Worm (Caenorhabditis elegans) whole organism, dauer: ENCODE measurements around the gene slc-36.5.
"Not testable (repeated sequence)": the region's sequence is repeated elsewhere in the genome, so short reads cannot be mapped to it uniquely, and the experiment has no call there.

Experiments used
- unc-62 ChIP-seq: sonication (generic microtip); optimal IDR thresholded peaks from 2 replicates; lab custom pipeline; 2017; ENCODE audit warnings: missing biosample characterization, missing genetic modification reagents, missing genetic modification characterization

Gene slc-36.5

ce11 chrII:6876957-6877356 lies at the start of gene slc-36.5:
slc-36.5 (minus strand) TSS chrII:6877057.
- no peak for TF ChIP-seq unc-62 (GFP tag; lab: Kevin White, UChicago)

DNA sequence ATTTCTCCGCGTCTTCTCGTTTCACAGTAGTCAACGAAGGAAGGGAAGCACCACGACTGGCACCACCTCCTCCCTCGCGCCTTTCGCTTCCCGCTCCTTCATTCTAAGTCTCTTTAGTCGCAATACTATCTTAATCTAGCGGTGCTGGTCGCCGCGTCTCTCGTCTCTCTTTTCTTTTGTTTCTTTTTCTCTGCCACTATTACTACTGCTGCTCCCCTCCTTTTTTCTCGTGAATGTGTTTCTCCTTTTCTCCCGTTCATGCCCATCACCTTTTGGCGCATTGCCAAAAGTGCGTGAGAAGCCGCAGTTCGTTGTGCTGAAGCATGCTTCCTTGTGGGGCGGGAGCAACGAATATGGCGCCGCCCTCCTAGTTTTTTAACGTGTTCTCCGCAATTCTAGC lies 49.6 kb upstream of the slc-36.5 start:
- TF ChIP-seq unc-62 (GFP tag; lab: Kevin White, UChicago) = no peak

- TF ChIP-seq unc-62 (GFP tag; lab: Kevin White, UChicago) = no peak
Measured at ce11 chrII:6926054-6926453, 49.2 kb upstream of the slc-36.5 start.

DNA sequence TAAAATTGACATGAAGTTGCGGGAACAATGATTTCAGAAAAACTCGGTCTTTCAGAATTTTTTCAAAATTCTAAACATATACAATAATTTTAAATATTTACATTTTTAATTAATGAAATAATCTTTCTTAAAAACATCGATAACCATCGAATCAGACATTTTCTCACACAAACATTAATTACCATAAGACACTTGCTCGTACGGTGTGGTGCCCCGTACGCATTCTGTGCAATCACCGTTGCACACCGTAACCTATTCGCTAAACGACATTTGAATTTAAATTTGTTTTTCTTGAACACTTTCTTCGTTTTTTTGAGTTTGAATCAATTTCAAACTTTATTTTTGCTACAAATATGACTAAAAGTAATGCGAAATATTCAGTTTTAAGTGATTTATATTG lies 46.9 kb upstream of the slc-36.5 start:
- no peak for TF ChIP-seq unc-62 (GFP tag; lab: Kevin White, UChicago)

DNA sequence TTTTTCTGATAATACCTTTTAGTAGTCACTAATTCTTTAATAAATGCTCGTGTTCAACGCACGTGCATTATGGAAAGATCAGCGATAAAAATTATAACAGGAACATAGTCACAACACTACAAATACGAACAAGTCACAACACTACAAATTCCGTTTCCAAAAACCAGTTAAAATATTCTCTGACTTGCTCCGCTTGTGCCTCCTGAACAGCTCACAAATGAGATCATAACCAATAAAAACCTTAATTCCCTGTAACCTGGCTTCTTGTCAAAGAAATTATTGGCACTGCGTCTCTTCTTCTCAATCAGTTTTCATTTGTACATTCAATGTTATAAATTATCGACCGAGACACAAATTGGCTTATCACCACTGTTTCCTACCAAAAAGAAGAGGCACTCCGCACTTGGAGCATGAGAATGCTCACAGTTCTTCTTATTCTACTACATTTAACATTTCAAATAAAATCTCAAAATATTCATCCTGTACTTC lies 42.5 kb upstream of the slc-36.5 start, which contains the start of gene B0252.1:
Gene B0252.1, plus strand, starts transcription at position 318 of the 489 bp plus-strand sequence.
- TF ChIP-seq unc-62 (GFP tag; lab: Kevin White, UChicago) = no peak

ce11 chrII:6918862-6919261 lies 42.0 kb upstream of the slc-36.5 start, which contains the start of gene B0252.5:
B0252.5 (minus strand) TSS chrII:6918878.
- no peak for TF ChIP-seq unc-62 (GFP tag; lab: Kevin White, UChicago)

DNA sequence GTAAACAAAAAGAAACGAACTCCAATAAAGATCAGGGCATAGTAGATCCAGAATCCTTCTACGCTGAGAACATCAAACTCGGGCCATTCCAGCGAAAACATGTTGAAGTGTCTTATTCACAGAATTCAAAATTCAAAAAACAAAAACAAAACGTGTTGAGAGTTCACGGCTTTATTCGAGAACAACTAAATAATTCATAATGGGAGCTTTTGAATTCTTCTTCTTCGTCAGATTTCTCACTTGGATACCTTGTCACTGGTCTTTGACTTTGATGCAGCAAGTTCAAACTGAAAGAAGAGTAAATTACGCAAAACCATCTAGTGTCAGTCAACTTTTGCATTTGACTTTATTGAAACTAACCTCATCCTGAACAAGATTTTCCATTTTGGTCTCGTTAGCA lies 40.9 kb upstream of the slc-36.5 start, which contains the start of gene B0252.11:
Gene B0252.11, minus strand, starts transcription at position 101 of the 400 bp plus-strand sequence.
- TF ChIP-seq unc-62 (GFP tag; lab: Kevin White, UChicago) = no peak

DNA sequence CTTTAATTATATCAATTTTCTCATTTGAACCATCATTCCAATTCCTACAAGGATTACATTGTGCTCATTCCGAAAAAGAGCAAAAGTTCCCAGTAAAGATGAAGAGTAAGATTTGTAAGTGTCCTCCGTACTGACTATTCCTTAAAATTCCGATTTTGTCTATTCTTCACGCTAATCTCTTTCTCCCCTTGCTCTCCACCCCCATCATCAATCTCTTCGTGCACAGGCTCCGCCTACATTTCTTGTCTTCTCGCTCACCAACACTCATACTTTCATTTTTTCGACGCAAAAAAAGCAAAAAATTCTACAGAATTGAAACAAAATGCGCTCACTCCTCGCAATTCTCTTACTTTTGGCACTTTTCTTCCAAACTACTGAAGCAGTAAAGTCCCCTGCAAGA lies 39.0 kb upstream of the slc-36.5 start, which contains the start of gene B0252.8:
Gene B0252.8, plus strand, starts transcription at position 292 of the 400 bp plus-strand sequence.
- TF ChIP-seq unc-62 (GFP tag; lab: Kevin White, UChicago) = no peak

ce11 chrII:6913309-6913708 lies 36.5 kb upstream of the slc-36.5 start, which contains the start of gene cyn-10:
cyn-10 (minus strand) TSS chrII:6913365.
- no peak for TF ChIP-seq unc-62 (GFP tag; lab: Kevin White, UChicago)

- TF ChIP-seq unc-62 (GFP tag; lab: Kevin White, UChicago) = no peak
Measured at ce11 chrII:6909568-6910122, 32.8 kb upstream of the slc-36.5 start, which contains the start of gene asm-1. asm-1 (plus strand) TSS chrII:6910072.

- no peak for TF ChIP-seq unc-62 (GFP tag; lab: Kevin White, UChicago)
Measured at ce11 chrII:6908689-6909088, 31.8 kb upstream of the slc-36.5 start.

ce11 chrII:6907657-6908056 lies 30.8 kb upstream of the slc-36.5 start, which contains the start of gene B0252.3:
B0252.3 (minus strand) TSS chrII:6907757.
- not testable (repeated sequence) for TF ChIP-seq unc-62 (GFP tag; lab: Kevin White, UChicago)

ce11 chrII:6901795-6902194 lies 24.9 kb upstream of the slc-36.5 start, which contains the start of gene psmd-9:
psmd-9 (plus strand) TSS chrII:6902095.
- no peak for TF ChIP-seq unc-62 (GFP tag; lab: Kevin White, UChicago)

ce11 chrII:6900708-6901107 lies 23.9 kb upstream of the slc-36.5 start:
- no peak for TF ChIP-seq unc-62 (GFP tag; lab: Kevin White, UChicago)

- TF ChIP-seq unc-62 (GFP tag; lab: Kevin White, UChicago) = no peak
Measured at ce11 chrII:6898017-6898779, 21.3 kb upstream of the slc-36.5 start, which contains the start of gene hrpl-1. hrpl-1 (plus strand) TSS chrII:6898729.

ce11 chrII:6897507-6897906 lies 20.6 kb upstream of the slc-36.5 start, which contains the start of gene C44B7.11:
C44B7.11 (minus strand) TSS chrII:6897540.
- TF ChIP-seq unc-62 (GFP tag; lab: Kevin White, UChicago) = no peak
